Worm (Caenorhabditis elegans) whole organism, young adult: Measurements from ENCODE around the gene C17E7.4.
A peak's percentile ranks its signal among the peaks of the same experiment; 100 is the strongest.

Source experiments
- B0019.2 ChIP-seq: fragments of 200-800 bp; sonication (Bioruptor generic); conservative IDR thresholded peaks from 2 replicates; pipeline ENCODE4 v1.3.6; 2022; ENCODE audit warnings: missing genetic modification reagents, missing genetic modification characterization, missing compliant biosample characterization
- B0336.3 ChIP-seq: fragments of 200-800 bp; sonication (Bioruptor generic); IDR thresholded peaks from 2 replicates; pipeline ENCODE4 v1.3.6; 2022; ENCODE audit warnings: missing genetic modification characterization, missing compliant biosample characterization
- F10E7.11 ChIP-seq: sonication (generic microtip); optimal IDR thresholded peaks from 2 replicates; lab custom pipeline; 2017; ENCODE audit warnings: mild to moderate bottlenecking, missing genetic modification characterization, moderate library complexity, missing compliant biosample characterization
- F22D6.2 ChIP-seq: sonication (generic microtip); optimal IDR thresholded peaks from 2 replicates; lab custom pipeline; 2016; ENCODE audit warnings: mild to moderate bottlenecking, missing genetic modification characterization, missing compliant biosample characterization
- F52B5.7 ChIP-seq: sonication (generic microtip); optimal IDR thresholded peaks from 2 replicates; lab custom pipeline; 2016; ENCODE audit warnings: mild to moderate bottlenecking, missing genetic modification characterization, missing compliant biosample characterization
- F57C9.4 ChIP-seq: sonication (generic microtip); optimal IDR thresholded peaks from 2 replicates; lab custom pipeline; 2017; ENCODE audit warnings: mild to moderate bottlenecking, missing genetic modification characterization, missing compliant biosample characterization
- T26A5.8 ChIP-seq: sonication (generic microtip); optimal IDR thresholded peaks from 2 replicates; lab custom pipeline; 2016; ENCODE audit warnings: missing genetic modification characterization, missing compliant biosample characterization
- Y53F4B.3 ChIP-seq: fragments of 200-800 bp; sonication (Bioruptor generic); IDR thresholded peaks from 2 replicates; pipeline ENCODE4 v1.3.6; 2022; ENCODE audit warnings: missing genetic modification reagents, missing genetic modification characterization, missing compliant biosample characterization
- Y53G8AR.9 ChIP-seq: fragments of 200-800 bp; sonication (Bioruptor generic); conservative IDR thresholded peaks from 2 replicates; pipeline ENCODE4 v1.3.6; 2022; ENCODE audit warnings: missing genetic modification reagents, missing genetic modification characterization, missing compliant biosample characterization
- Y56A3A.18 ChIP-seq: fragments of 200-800 bp; sonication (Bioruptor generic); IDR thresholded peaks from 2 replicates; pipeline ENCODE4 v1.3.6; 2022; ENCODE audit warnings: missing genetic modification reagents, missing genetic modification characterization, missing compliant biosample characterization
- ZK185.1 ChIP-seq: sonication (generic microtip); optimal IDR thresholded peaks from 2 replicates; lab custom pipeline; 2016; ENCODE audit warnings: mild to moderate bottlenecking, missing genetic modification characterization, missing compliant biosample characterization; ENCODE audit not compliant: poor library complexity, severe bottlenecking
- aptf-2 ChIP-seq: fragments of 200-800 bp; sonication (Bioruptor generic); conservative IDR thresholded peaks from 2 replicates; pipeline ENCODE4 v1.3.6; 2022; ENCODE audit warnings: missing genetic modification reagents, missing genetic modification characterization, missing compliant biosample characterization
- atf-7 ChIP-seq: sonication (generic microtip); optimal IDR thresholded peaks from 2 replicates; lab custom pipeline; 2017; ENCODE audit warnings: mild to moderate bottlenecking, missing genetic modification characterization, missing compliant biosample characterization
- bed-1 ChIP-seq: fragments of 200-800 bp; sonication (Bioruptor generic); IDR thresholded peaks from 2 replicates; pipeline ENCODE4 v1.3.6; 2022; ENCODE audit warnings: missing genetic modification reagents, missing genetic modification characterization, missing compliant biosample characterization
- ccch-3 ChIP-seq: fragments of 200-800 bp; sonication (Bioruptor generic); optimal IDR thresholded peaks from 2 replicates; lab custom pipeline; 2018; ENCODE audit warnings: mild to moderate bottlenecking, missing genetic modification characterization, missing compliant biosample characterization
- cebp-1 ChIP-seq, 2 experiments: fragments of 200-800 bp in 1 of 2; sonication (Bioruptor generic) in 1 of 2; sonication (generic microtip) in 1 of 2; IDR thresholded peaks in 1 of 2; optimal IDR thresholded peaks in 1 of 2; 2 replicates each; pipeline versions ENCODE4 v1.3.6 to Lab custom; 2017 to 2022; ENCODE audit warnings: missing compliant biosample characterization in 2 of 2, missing genetic modification characterization in 2 of 2, mild to moderate bottlenecking in 1 of 2, missing genetic modification reagents in 1 of 2, moderate library complexity in 1 of 2
- ceh-27 ChIP-seq: fragments of 200-800 bp; sonication (Bioruptor generic); optimal IDR thresholded peaks from 2 replicates; lab custom pipeline; 2018; ENCODE audit warnings: mild to moderate bottlenecking, missing genetic modification characterization, moderate library complexity, missing compliant biosample characterization
- ceh-79 ChIP-seq: sonication (generic microtip); optimal IDR thresholded peaks from 2 replicates; lab custom pipeline; 2017; ENCODE audit warnings: mild to moderate bottlenecking, missing genetic modification characterization, missing compliant biosample characterization
- dox-1 ChIP-seq: fragments of 200-800 bp; sonication (Bioruptor generic); IDR thresholded peaks from 2 replicates; pipeline ENCODE4 v1.3.6; 2022; ENCODE audit warnings: missing genetic modification reagents, missing genetic modification characterization, missing compliant biosample characterization
- egl-18 ChIP-seq: fragments of 200-800 bp; sonication (Bioruptor generic); IDR thresholded peaks from 2 replicates; pipeline ENCODE4 v1.3.6; 2022; ENCODE audit warnings: missing genetic modification reagents, missing genetic modification characterization, missing compliant biosample characterization
- hlh-12 ChIP-seq: sonication (generic microtip); optimal IDR thresholded peaks from 2 replicates; lab custom pipeline; 2016; ENCODE audit warnings: missing genetic modification characterization, missing compliant biosample characterization
- hlh-26 ChIP-seq: fragments of 200-800 bp; sonication (Bioruptor generic); conservative IDR thresholded peaks from 2 replicates; pipeline ENCODE4 v1.3.6; 2022; ENCODE audit warnings: missing genetic modification reagents, missing genetic modification characterization, missing compliant biosample characterization
- lin-35 ChIP-seq, 3 experiments: fragments of 150-350 bp in 2 of 3; sonication (generic microtip) in 1 of 3; optimal IDR thresholded peaks; 2 replicates each; lab custom pipeline; 2014 to 2018; ENCODE audit warnings: missing biosample characterization in 3 of 3, missing genetic modification characterization in 3 of 3, missing genetic modification reagents in 3 of 3
- lsy-27 ChIP-seq: sonication (generic microtip); optimal IDR thresholded peaks from 2 replicates; lab custom pipeline; 2017; ENCODE audit warnings: missing genetic modification characterization, mild to moderate bottlenecking, missing compliant biosample characterization, antibody characterized with exemption, missing genotype, borderline replicate concordance; ENCODE audit not compliant: insufficient read depth
- madf-10 ChIP-seq: sonication (generic microtip); optimal IDR thresholded peaks from 2 replicates; lab custom pipeline; 2016; ENCODE audit warnings: mild to moderate bottlenecking, missing genetic modification characterization, missing compliant biosample characterization
- madf-6 ChIP-seq: fragments of 200-800 bp; sonication (Bioruptor generic); IDR thresholded peaks from 2 replicates; pipeline ENCODE4 v1.3.6; 2022; ENCODE audit warnings: missing genetic modification reagents, missing genetic modification characterization, missing compliant biosample characterization
- mel-28 ChIP-seq: sonication (generic microtip); optimal IDR thresholded peaks from 2 replicates; lab custom pipeline; 2016; ENCODE audit warnings: borderline replicate concordance, mild to moderate bottlenecking, missing genetic modification characterization, missing compliant biosample characterization
- nfyb-1 ChIP-seq: fragments of 200-800 bp; sonication (Bioruptor generic); IDR thresholded peaks from 2 replicates; pipeline ENCODE4 v1.3.6; 2022; ENCODE audit warnings: missing genetic modification reagents, missing genetic modification characterization, missing compliant biosample characterization
- nhr-80 ChIP-seq: sonication (generic microtip); optimal IDR thresholded peaks from 2 replicates; lab custom pipeline; 2016; ENCODE audit warnings: missing genetic modification characterization, missing compliant biosample characterization
- repo-1 ChIP-seq: sonication (generic microtip); optimal IDR thresholded peaks from 2 replicates; lab custom pipeline; 2017; ENCODE audit warnings: mild to moderate bottlenecking, missing genetic modification characterization, missing compliant biosample characterization
- rpc-1 ChIP-seq, 2 experiments: fragments of 150-350 bp in 1 of 2; sonication (generic microtip) in 1 of 2; optimal IDR thresholded peaks; 2 replicates each; lab custom pipeline; 2014 to 2018; ENCODE audit warnings: missing biosample characterization in 1 of 2, missing genetic modification characterization in 1 of 2, missing genetic modification reagents in 1 of 2, missing genotype in 1 of 2
- sea-2 ChIP-seq: fragments of 200-800 bp; sonication (Bioruptor generic); IDR thresholded peaks from 2 replicates; pipeline ENCODE4 v1.3.6; 2022; ENCODE audit warnings: missing genetic modification characterization, missing compliant biosample characterization
- snpc-1.1 ChIP-seq: sonication (generic microtip); optimal IDR thresholded peaks from 2 replicates; lab custom pipeline; 2017; ENCODE audit warnings: missing genetic modification characterization, mild to moderate bottlenecking, missing compliant biosample characterization, antibody characterized with exemption, moderate library complexity, missing genotype, missing genetic modification reagents; ENCODE audit not compliant: insufficient read depth
- somi-1 ChIP-seq: fragments of 200-800 bp; sonication (Bioruptor generic); optimal IDR thresholded peaks from 2 replicates; lab custom pipeline; 2018; ENCODE audit warnings: mild to moderate bottlenecking, missing genetic modification characterization, missing compliant biosample characterization
- xnd-1 ChIP-seq: sonication (generic microtip); optimal IDR thresholded peaks from 2 replicates; lab custom pipeline; 2016; ENCODE audit warnings: missing genotype, missing genetic modification reagents, missing genetic modification characterization, missing compliant biosample characterization
- ztf-25 ChIP-seq: fragments of 200-800 bp; sonication (Bioruptor generic); IDR thresholded peaks from 2 replicates; pipeline ENCODE4 v1.3.6; 2022; ENCODE audit warnings: missing genetic modification reagents, missing genetic modification characterization, missing compliant biosample characterization

C17E7.4 gene

ce11 chrV:3931326-3931725 lies 38.7 kb downstream of the C17E7.4 start, which contains the start of gene srx-63:
srx-63 (plus strand) TSS chrV:3931626.
- TF ChIP-seq Y53F4B.3 (GFP tag; lab: Robert Waterston, UW) = no peak
- TF ChIP-seq dox-1 (GFP tag; lab: Robert Waterston, UW) = no peak
- TF ChIP-seq ceh-79 = no peak
- no peak for TF ChIP-seq egl-18 (GFP tag; lab: Robert Waterston, UW)
- TF ChIP-seq repo-1 (tag; lab: Kevin White, UChicago) = no peak
- no peak for TF ChIP-seq Y53G8AR.9 (GFP tag; lab: Robert Waterston, UW)
- TF ChIP-seq hlh-26 = no peak
- no peak for TF ChIP-seq aptf-2 (GFP tag; lab: Robert Waterston, UW)

- TF ChIP-seq F57C9.4 (tag; lab: Kevin White, UChicago) (no peak), F22D6.2 (no peak), nhr-80 (tag; lab: Kevin White, UChicago) (peak; percentile 5), snpc-1.1 (no peak), madf-6 (no peak), lsy-27 (tag; lab: Kevin White, UChicago) (no peak), ccch-3 (GFP tag; lab: Kevin White, UChicago) (no peak), F52B5.7 (tag; lab: Kevin White, UChicago) (no peak)
Measured at ce11 chrV:3935892-3936478, 43.3 kb downstream of the C17E7.4 start, which contains the start of gene cyp-35A5. cyp-35A5 (plus strand) TSS chrV:3936326.

ce11 chrV:3938789-3939188 lies 46.1 kb downstream of the C17E7.4 start, which contains the start of gene cyp-35B1:
cyp-35B1 (plus strand) TSS chrV:3939032.
- TF ChIP-seq nfyb-1 (GFP tag; lab: Robert Waterston, UW) (no peak), Y56A3A.18 (GFP tag; lab: Robert Waterston, UW) (no peak)

- no peak for TF ChIP-seq F10E7.11 (tag; lab: Kevin White, UChicago)
- no peak for TF ChIP-seq ztf-25
- no peak for TF ChIP-seq hlh-26
- TF ChIP-seq madf-10 = no peak
- TF ChIP-seq sea-2 = no peak
- no peak for TF ChIP-seq lin-35 (GFP tag; optimal IDR thresholded peaks at IDR 0.05; lab: Kevin White, UChicago)
- no peak for TF ChIP-seq xnd-1 (tag; lab: Kevin White, UChicago)
Measured at ce11 chrV:3941860-3942259, 49.2 kb downstream of the C17E7.4 start, which contains the start of gene cyp-35B2. cyp-35B2 (plus strand) TSS chrV:3942160.

ce11 chrV:3943364-3943763 lies 50.7 kb downstream of the C17E7.4 start:
- TF ChIP-seq egl-18 (GFP tag; lab: Robert Waterston, UW) = no peak
- no peak for TF ChIP-seq B0019.2
- no peak for TF ChIP-seq lsy-27 (tag; lab: Kevin White, UChicago)
- TF ChIP-seq ceh-27 (GFP tag; lab: Kevin White, UChicago) = no peak
- no peak for TF ChIP-seq B0336.3
- TF ChIP-seq somi-1 (GFP tag; lab: Kevin White, UChicago) = no peak
- TF ChIP-seq atf-7 = no peak
- TF ChIP-seq hlh-12 (tag; lab: Kevin White, UChicago) = no peak
- TF ChIP-seq T26A5.8 (tag; lab: Kevin White, UChicago) = no peak
- no peak for TF ChIP-seq bed-1
- TF ChIP-seq rpc-1 (optimal IDR thresholded peaks at IDR 0.05; lab: Kevin White, UChicago) = no peak
- no peak for TF ChIP-seq rpc-1 (tag; optimal IDR thresholded peaks at IDR 0.05; lab: Kevin White, UChicago)
- no peak for TF ChIP-seq mel-28 (tag; lab: Kevin White, UChicago)
- no peak for TF ChIP-seq ZK185.1 (tag; lab: Kevin White, UChicago)
- TF ChIP-seq cebp-1 (GFP tag; IDR thresholded peaks at IDR 0.05; lab: Robert Waterston, UW) = no peak
- no peak for TF ChIP-seq cebp-1 (tag; optimal IDR thresholded peaks at IDR 0.05; lab: Kevin White, UChicago)
- TF ChIP-seq, all 124 proteins: peak for 0
